Worm (Caenorhabditis elegans): ENCODE measurements around the gene Y16B4A.2.

Y16B4A.2 gene

ce11 chrX:14767813-14768212 lies 3.8 kb downstream of the Y16B4A.2 start:
- TF ChIP-seq ceh-82 (tag; optimal IDR thresholded peaks at IDR 0.05) (no peak), pqm-1 (tag; optimal IDR thresholded peaks at IDR 0.05) (no peak), arid-1 (GFP tag; conservative IDR thresholded peaks at IDR 0.05) (no peak), Y48G9A.11 (GFP tag; IDR thresholded peaks at IDR 0.05) (no peak), daf-8 (GFP tag; IDR thresholded peaks at IDR 0.05) (no peak), snpc-1.2 (GFP tag; IDR thresholded peaks at IDR 0.05) (peak; percentile 63; the same call in 1 of the 2 replicates), egl-27 (tag; optimal IDR thresholded peaks at IDR 0.05) (no peak), F44E2.7 (GFP tag; IDR thresholded peaks at IDR 0.05) (no peak), nhr-237 (tag; optimal IDR thresholded peaks at IDR 0.05) (no peak), pha-4 (GFP tag; IDR thresholded peaks at IDR 0.05) (no peak), pha-4 (tag; optimal IDR thresholded peaks at IDR 0.05) (no peak), lin-1 (GFP tag; IDR thresholded peaks at IDR 0.05) (no peak), aha-1 (tag) (no peak), set-16 (GFP tag; IDR thresholded peaks at IDR 0.05) (peak; percentile 59; the same call in 1 of the 2 replicates), D1046.2 (GFP tag; IDR thresholded peaks at IDR 0.05) (no peak), nhr-10 (tag; optimal IDR thresholded peaks at IDR 0.05) (no peak), jun-1 (tag; optimal IDR thresholded peaks at IDR 0.05) (no peak), ceh-62 (tag; optimal IDR thresholded peaks at IDR 0.05) (no peak), madf-5 (GFP tag; IDR thresholded peaks at IDR 0.05) (0 out of 4 replicates have a peak, but pooled peaks of 1 of the 2 experiments have one; percentile 49)

- TF ChIP-seq lsy-2 (tag; optimal IDR thresholded peaks at IDR 0.05), result no peak
- TF ChIP-seq D1046.2 (GFP tag; IDR thresholded peaks at IDR 0.05), result no peak
- TF ChIP-seq tra-1 (GFP tag; IDR thresholded peaks at IDR 0.05), result no peak
- no peak for TF ChIP-seq sdz-12 (GFP tag; optimal IDR thresholded peaks at IDR 0.05)
- TF ChIP-seq R02D3.7 (tag; optimal IDR thresholded peaks at IDR 0.05), result no peak
- no peak for TF ChIP-seq ama-1 (optimal IDR thresholded peaks at IDR 0.05)
- TF ChIP-seq Y105C5A.15 (GFP tag; IDR thresholded peaks at IDR 0.05), result no peak
- TF ChIP-seq mep-1 (tag; optimal IDR thresholded peaks at IDR 0.05), result no peak
- no peak for TF ChIP-seq fos-1 (tag; optimal IDR thresholded peaks at IDR 0.05)
- no peak for TF ChIP-seq egl-27 (tag; optimal IDR thresholded peaks at IDR 0.05)
- TF ChIP-seq mdt-29 (GFP tag; IDR thresholded peaks at IDR 0.05), result no peak
- no peak for TF ChIP-seq daf-12 (tag; optimal IDR thresholded peaks at IDR 0.05)
- TF ChIP-seq nhr-77 (tag; optimal IDR thresholded peaks at IDR 0.05), result no peak
- no peak for TF ChIP-seq ztf-11 (tag; optimal IDR thresholded peaks at IDR 0.05)
- TF ChIP-seq nhr-48 (tag; optimal IDR thresholded peaks at IDR 0.05), result no peak
Observed at ce11 chrX:14761021-14761420, 10.6 kb downstream of the Y16B4A.2 start, which contains the start of gene C05G5.5. C05G5.5 (minus strand) TSS chrX:14761121.

ce11 chrX:14760166-14760565 lies 11.5 kb downstream of the Y16B4A.2 start:
- TF ChIP-seq aha-1 (tag), result peak; percentile 89
- no peak for TF ChIP-seq lin-38 (GFP tag; IDR thresholded peaks at IDR 0.05)
- peak in 1 of 2 experiments; percentile 68 for TF ChIP-seq unc-62 (GFP tag; optimal IDR thresholded peaks at IDR 0.05 in 1 of 2)
- no peak for TF ChIP-seq unc-62 (tag; optimal IDR thresholded peaks at IDR 0.05)
- no peak for TF ChIP-seq nhr-10 (tag; optimal IDR thresholded peaks at IDR 0.05)

ce11 chrX:14759549-14759948 lies 12.1 kb downstream of the Y16B4A.2 start:
- TF ChIP-seq mxl-2 (GFP tag; conservative IDR thresholded peaks at IDR 0.05) (no peak), lim-7 (GFP tag; IDR thresholded peaks at IDR 0.05) (no peak), zfp-3 (GFP tag; conservative IDR thresholded peaks at IDR 0.05) (no peak), zip-2 (tag; optimal IDR thresholded peaks at IDR 0.05) (no peak), nhr-111 (GFP tag; optimal IDR thresholded peaks at IDR 0.05) (no peak), ceh-44 (GFP tag; IDR thresholded peaks at IDR 0.05) (no peak), jun-1 (tag; optimal IDR thresholded peaks at IDR 0.05) (no peak), R02D3.7 (tag; optimal IDR thresholded peaks at IDR 0.05) (no peak), lin-15B (tag; optimal IDR thresholded peaks at IDR 0.05) (no peak)
